In the genomic region with DNA sequence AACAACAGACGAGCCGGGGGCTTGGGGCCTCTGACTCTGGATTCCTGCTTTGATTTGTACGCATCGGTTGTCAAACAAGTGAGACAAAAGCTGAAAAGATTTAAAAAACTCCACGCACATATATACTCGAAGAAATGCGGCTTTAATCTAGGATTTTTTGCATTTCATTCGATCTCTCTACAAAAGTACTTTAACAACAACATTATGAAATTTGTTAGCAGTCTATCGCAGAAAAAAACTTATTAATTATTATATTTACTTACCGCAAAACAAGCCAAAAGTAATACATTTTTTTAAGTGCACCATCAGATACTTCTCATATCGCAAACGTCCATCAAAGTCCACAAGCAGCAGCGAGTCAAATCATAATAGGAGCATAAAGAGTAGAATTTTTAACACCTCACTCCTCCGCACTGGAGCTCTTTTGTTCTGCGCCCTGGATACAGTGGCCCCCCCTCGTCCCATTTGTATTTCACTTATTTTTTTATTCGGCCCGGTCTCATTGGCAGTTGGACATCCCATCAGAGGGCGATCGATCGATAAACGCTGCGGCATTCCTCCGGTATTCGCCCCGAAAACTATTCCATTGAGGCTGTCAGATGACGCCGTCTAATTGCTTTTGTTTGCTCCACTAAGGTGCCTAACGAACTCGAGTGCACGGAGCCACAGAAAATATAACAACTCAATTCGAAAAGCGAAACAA, we compare ENCODE assay signal across 2 fruit fly cellular contexts.
TF ChIP-seq lines count a peak whose summit lies in the region.

No protein-coding gene starts in this region.

- no peak for TF ChIP-seq CTCF in whole organism, embryonic (GFP tag; optimal IDR thresholded peaks at IDR 0.05; lab: Kevin White, UChicago)

TF ChIP-seq in whole organism, embryonic, 481 proteins besides CTCF, POLR2A, EP300 and RAD21 (continues in another document):
- TF ChIP-seq Dll (GFP tag; IDR thresholded peaks at IDR 0.05; lab: Robert Waterston, UW; ENCODE audit: partially characterized antibody) (no peak), bab2 (GFP tag; optimal IDR thresholded peaks at IDR 0.05; lab: Kevin White, UChicago) (no peak), insv (GFP tag; optimal IDR thresholded peaks at IDR 0.05; lab: Kevin White, UChicago) (no peak), CG18262 (tag; optimal IDR thresholded peaks at IDR 0.05; lab: Kevin White, UChicago) (peak; percentile 58), slbo (GFP tag; IDR thresholded peaks at IDR 0.05; lab: Robert Waterston, UW) (peak; percentile 50), CG7987 (GFP tag; optimal IDR thresholded peaks at IDR 0.05; lab: Kevin White, UChicago) (no peak), ci (GFP tag; IDR thresholded peaks at IDR 0.05; lab: Robert Waterston, UW) (peak; percentile 72), chm (GFP tag; IDR thresholded peaks at IDR 0.05; lab: Robert Waterston, UW) (0 out of 2 replicates have a peak, but pooled peaks have one; percentile 21), Ets97D (GFP tag; optimal IDR thresholded peaks at IDR 0.05; lab: Kevin White, UChicago) (no peak), bbx (GFP tag; IDR thresholded peaks at IDR 0.05; lab: Robert Waterston, UW; ENCODE audit: partially characterized antibody) (no peak), CG7372 (GFP tag; IDR thresholded peaks at IDR 0.05; lab: Robert Waterston, UW) (no peak), TFAM (GFP tag; optimal IDR thresholded peaks at IDR 0.05; lab: Kevin White, UChicago) (no peak), CG18599 (GFP tag; optimal IDR thresholded peaks at IDR 0.05; lab: Kevin White, UChicago) (peak; percentile 54), Hr51 (GFP tag; optimal IDR thresholded peaks at IDR 0.05; lab: Kevin White, UChicago) (peak in 1 of 2 experiments; percentile 55), CG17359 (tag; optimal IDR thresholded peaks at IDR 0.05; lab: Kevin White, UChicago) (peak; percentile 52), tio (GFP tag; optimal IDR thresholded peaks at IDR 0.05; lab: Kevin White, UChicago) (peak; percentile 48), dan (GFP tag; IDR thresholded peaks at IDR 0.05; lab: Robert Waterston, UW) (no peak), zfh1 (GFP tag; IDR thresholded peaks at IDR 0.05; lab: Robert Waterston, UW) (peak; percentile 44; the same call in 2 of the 3 replicates), H15 (GFP tag; IDR thresholded peaks at IDR 0.05; lab: Robert Waterston, UW) (no peak), Hmr (GFP tag; optimal IDR thresholded peaks at IDR 0.05; lab: Kevin White, UChicago) (peak; percentile 15), Lpt (GFP tag; optimal IDR thresholded peaks at IDR 0.05; lab: Kevin White, UChicago) (no peak), CG12104 (GFP tag; optimal IDR thresholded peaks at IDR 0.05; lab: Kevin White, UChicago) (peak; percentile 31), CG8388 (GFP tag; optimal IDR thresholded peaks at IDR 0.05; lab: Kevin White, UChicago) (peak; percentile 22), Optix (GFP tag; IDR thresholded peaks at IDR 0.05; lab: Robert Waterston, UW) (no peak), caup (GFP tag; optimal IDR thresholded peaks at IDR 0.05; lab: Kevin White, UChicago; ENCODE audit: severe bottlenecking) (no peak), Hr3 (GFP tag; optimal IDR thresholded peaks at IDR 0.05; lab: Kevin White, UChicago) (peak; percentile 15), CG4854 (GFP tag; optimal IDR thresholded peaks at IDR 0.05; lab: Kevin White, UChicago) (peak; percentile 6), CG2120 (GFP tag; optimal IDR thresholded peaks at IDR 0.05; lab: Kevin White, UChicago) (peak; percentile 22), esg (GFP tag; conservative IDR thresholded peaks at IDR 0.05; lab: Robert Waterston, UW) (0 out of 2 replicates have a peak, but pooled peaks have one; percentile 41), Fer2 (tag; optimal IDR thresholded peaks at IDR 0.05; lab: Kevin White, UChicago) (no peak), CG1602 (GFP tag; optimal IDR thresholded peaks at IDR 0.05; lab: Kevin White, UChicago) (peak; percentile 30), slou (GFP tag; optimal IDR thresholded peaks at IDR 0.05; lab: Kevin White, UChicago) (no peak), CG2199 (GFP tag; IDR thresholded peaks at IDR 0.05; lab: Robert Waterston, UW) (no peak), phol (tag; optimal IDR thresholded peaks at IDR 0.05; lab: Kevin White, UChicago) (peak; percentile 43), CG11723 (GFP tag; optimal IDR thresholded peaks at IDR 0.05; lab: Kevin White, UChicago) (no peak), sd (tag; optimal IDR thresholded peaks at IDR 0.05; lab: Kevin White, UChicago) (peak; percentile 53), dati (GFP tag; IDR thresholded peaks at IDR 0.05; lab: Robert Waterston, UW) (no peak), crp (GFP tag; optimal IDR thresholded peaks at IDR 0.05; lab: Kevin White, UChicago) (no peak), CG31388 (GFP tag; optimal IDR thresholded peaks at IDR 0.05; lab: Kevin White, UChicago) (peak; percentile 2), HmgD (GFP tag; optimal IDR thresholded peaks at IDR 0.05; lab: Kevin White, UChicago) (no peak), dysf (GFP tag; IDR thresholded peaks at IDR 0.05; lab: Robert Waterston, UW) (peak; percentile 64; the same call in 2 of the 3 replicates)

TF ChIP-seq in whole organism, prepupa, 60 proteins besides CTCF, POLR2A, EP300 and RAD21:
- TF ChIP-seq Hr38 (GFP tag; optimal IDR thresholded peaks at IDR 0.05; lab: Kevin White, UChicago) (no peak), Sox102F (GFP tag; optimal IDR thresholded peaks at IDR 0.05; lab: Kevin White, UChicago) (no peak), fd59A (GFP tag; optimal IDR thresholded peaks at IDR 0.05; lab: Kevin White, UChicago) (no peak), CG3032 (tag; optimal IDR thresholded peaks at IDR 0.05; lab: Kevin White, UChicago) (no peak), Hr4 (GFP tag; optimal IDR thresholded peaks at IDR 0.05; lab: Kevin White, UChicago) (peak; percentile 30), CG11902 (GFP tag; optimal IDR thresholded peaks at IDR 0.05; lab: Kevin White, UChicago) (no peak), CG11294 (GFP tag; IDR thresholded peaks at IDR 0.05; lab: Robert Waterston, UW) (no peak), acj6 (GFP tag; optimal IDR thresholded peaks at IDR 0.05; lab: Kevin White, UChicago) (peak; percentile 17), achi (GFP tag; optimal IDR thresholded peaks at IDR 0.05; lab: Kevin White, UChicago) (no peak), CG6808 (GFP tag; optimal IDR thresholded peaks at IDR 0.05; lab: Kevin White, UChicago) (no peak), CG34406 (GFP tag; optimal IDR thresholded peaks at IDR 0.05; lab: Kevin White, UChicago) (no peak), CG6854 (GFP tag; optimal IDR thresholded peaks at IDR 0.05; lab: Kevin White, UChicago) (no peak), CG32006 (GFP tag; optimal IDR thresholded peaks at IDR 0.05; lab: Kevin White, UChicago) (peak; percentile 24), CG8319 (GFP tag; optimal IDR thresholded peaks at IDR 0.05; lab: Kevin White, UChicago) (no peak), dsx (GFP tag; optimal IDR thresholded peaks at IDR 0.05; lab: Kevin White, UChicago; ENCODE audit: poor library complexity, severe bottlenecking) (no peak), CG10669 (GFP tag; optimal IDR thresholded peaks at IDR 0.05; lab: Kevin White, UChicago) (no peak), Sox15 (GFP tag; optimal IDR thresholded peaks at IDR 0.05; lab: Kevin White, UChicago) (no peak), Met (GFP tag; optimal IDR thresholded peaks at IDR 0.05; lab: Kevin White, UChicago) (no peak), cyc (GFP tag; optimal IDR thresholded peaks at IDR 0.05; lab: Kevin White, UChicago) (no peak), net (GFP tag; optimal IDR thresholded peaks at IDR 0.05; lab: Kevin White, UChicago) (no peak), CG4318 (GFP tag; optimal IDR thresholded peaks at IDR 0.05; lab: Kevin White, UChicago) (no peak), CG7368 (GFP tag; optimal IDR thresholded peaks at IDR 0.05; lab: Kevin White, UChicago) (no peak), Ets96B (tag; optimal IDR thresholded peaks at IDR 0.05; lab: Kevin White, UChicago) (no peak), fkh (GFP tag; optimal IDR thresholded peaks at IDR 0.05; lab: Kevin White, UChicago) (no peak), CG31627 (GFP tag; optimal IDR thresholded peaks at IDR 0.05; lab: Kevin White, UChicago) (no peak), Gug (GFP tag; IDR thresholded peaks at IDR 0.05; lab: Robert Waterston, UW) (no peak), Eip78C (GFP tag; lab: Kevin White, UChicago) (peak; percentile 33), spab (GFP tag; optimal IDR thresholded peaks at IDR 0.05; lab: Kevin White, UChicago) (no peak), Blimp-1 (GFP tag; optimal IDR thresholded peaks at IDR 0.05; lab: Kevin White, UChicago) (no peak), CG16779 (tag; optimal IDR thresholded peaks at IDR 0.05; lab: Kevin White, UChicago) (no peak), Hr39 (GFP tag; optimal IDR thresholded peaks at IDR 0.05; lab: Kevin White, UChicago) (no peak), CG15336 (GFP tag; IDR thresholded peaks at IDR 0.05; lab: Robert Waterston, UW) (0 out of 2 replicates have a peak, but pooled peaks have one; percentile 30), pdm3 (GFP tag; optimal IDR thresholded peaks at IDR 0.05; lab: Kevin White, UChicago) (no peak), Eip75B (GFP tag; optimal IDR thresholded peaks at IDR 0.05; lab: Kevin White, UChicago) (no peak), dac (GFP tag; optimal IDR thresholded peaks at IDR 0.05; lab: Kevin White, UChicago) (no peak), topi (GFP tag; optimal IDR thresholded peaks at IDR 0.05; lab: Kevin White, UChicago) (no peak)
TF ChIP-seq in whole organism, prepupa: peak in this region for 5.
